Fruit fly (Drosophila melanogaster) whole organism, embryonic: ENCODE measurements around the gene Nepl3.

Source experiments
- Aef1 ChIP-seq: fragments of 200-800 bp; sonication (Bioruptor generic); IDR thresholded peaks from 3 replicates; pipeline ENCODE4 v1.3.6; 2022; ENCODE audit warnings: missing biosample characterization, missing genetic modification characterization
- BtbVII ChIP-seq: fragments of 200-800 bp; sonication (Bioruptor generic); optimal IDR thresholded peaks from 3 replicates; lab custom pipeline; 2017; ENCODE audit warnings: missing biosample characterization, mild to moderate bottlenecking, missing genetic modification characterization
- CG11723 ChIP-seq: fragments of 200-800 bp; sonication (Bioruptor generic); optimal IDR thresholded peaks from 2 replicates; lab custom pipeline; 2017; ENCODE audit warnings: missing biosample characterization, mild to moderate bottlenecking, missing genetic modification characterization
- CG12104 ChIP-seq: fragments of 200-800 bp; sonication (Bioruptor generic); optimal IDR thresholded peaks from 3 replicates; lab custom pipeline; 2016; ENCODE audit warnings: missing biosample characterization, missing genetic modification characterization
- CG12155 ChIP-seq: fragments of 200-800 bp; sonication (Bioruptor generic); optimal IDR thresholded peaks from 3 replicates; lab custom pipeline; 2016; ENCODE audit warnings: missing biosample characterization, missing genetic modification characterization
- CG12219 ChIP-seq: fragments of 200-800 bp; sonication (Bioruptor generic); optimal IDR thresholded peaks from 3 replicates; lab custom pipeline; 2018; ENCODE audit warnings: missing biosample characterization, mild to moderate bottlenecking, missing genetic modification characterization
- CG13296 ChIP-seq: fragments of 200-800 bp; sonication (Bioruptor generic); optimal IDR thresholded peaks from 3 replicates; lab custom pipeline; 2018; ENCODE audit warnings: missing biosample characterization, mild to moderate bottlenecking, missing genetic modification characterization
- CG15479 ChIP-seq: fragments of 200-800 bp; sonication (Bioruptor generic); optimal IDR thresholded peaks from 3 replicates; lab custom pipeline; 2019; ENCODE audit warnings: missing biosample characterization, mild to moderate bottlenecking, missing genetic modification characterization, moderate library complexity
- CG17361 ChIP-seq: fragments of 200-800 bp; sonication (Bioruptor generic); IDR thresholded peaks from 3 replicates; pipeline ENCODE4 v1.3.6; 2022; ENCODE audit warnings: missing biosample characterization, missing genetic modification characterization
- CG17912 ChIP-seq: fragments of 200-800 bp; sonication (Bioruptor generic); optimal IDR thresholded peaks from 2 replicates; lab custom pipeline; 2018; ENCODE audit warnings: missing biosample characterization, mild to moderate bottlenecking, missing genetic modification characterization
- CG18476 ChIP-seq: fragments of 200-800 bp; sonication (Bioruptor generic); optimal IDR thresholded peaks from 2 replicates; lab custom pipeline; 2016; ENCODE audit warnings: missing biosample characterization, mild to moderate bottlenecking, missing genetic modification characterization
- CG18599 ChIP-seq: fragments of 200-800 bp; sonication (Bioruptor generic); optimal IDR thresholded peaks from 3 replicates; lab custom pipeline; 2017; ENCODE audit warnings: missing biosample characterization, missing genetic modification characterization, mild to moderate bottlenecking, moderate library complexity, missing genetic modification reagents
- CG31388 ChIP-seq: fragments of 200-800 bp; sonication (Bioruptor generic); optimal IDR thresholded peaks from 2 replicates; lab custom pipeline; 2016; ENCODE audit warnings: missing biosample characterization, missing genetic modification characterization
- CG3281 ChIP-seq: fragments of 200-800 bp; sonication (Bioruptor generic); optimal IDR thresholded peaks from 3 replicates; lab custom pipeline; 2017; ENCODE audit warnings: missing biosample characterization, mild to moderate bottlenecking, missing genetic modification characterization
- CG6654 ChIP-seq: fragments of 200-800 bp; sonication (Bioruptor generic); optimal IDR thresholded peaks from 2 replicates; lab custom pipeline; 2017; ENCODE audit warnings: missing biosample characterization, mild to moderate bottlenecking, missing genetic modification characterization
- CG7556 ChIP-seq: fragments of 200-800 bp; sonication (Bioruptor generic); optimal IDR thresholded peaks from 2 replicates; lab custom pipeline; 2017; ENCODE audit warnings: missing biosample characterization, mild to moderate bottlenecking, missing genetic modification characterization
- CG9727 ChIP-seq: fragments of 200-800 bp; sonication (Bioruptor generic); optimal IDR thresholded peaks from 3 replicates; lab custom pipeline; 2017; ENCODE audit warnings: missing biosample characterization, mild to moderate bottlenecking, missing genetic modification characterization
- CG9932 ChIP-seq: fragments of 200-800 bp; sonication (Bioruptor generic); IDR thresholded peaks from 2 replicates; pipeline ENCODE4 v1.3.6; 2022; ENCODE audit warnings: missing biosample characterization, missing genetic modification characterization
- CTCF ChIP-seq: fragments of 200-800 bp; sonication (Bioruptor generic); optimal IDR thresholded peaks from 2 replicates; lab custom pipeline; 2017; ENCODE audit warnings: missing biosample characterization, mild to moderate bottlenecking, missing genetic modification characterization, moderate library complexity
- Dfd ChIP-seq, 2 experiments: fragments of >200 bp; optimal IDR thresholded peaks; 2 replicates each; lab custom pipeline; 2017; ENCODE audit warnings: missing biosample characterization in 2 of 2, missing genetic modification characterization in 2 of 2
- Doc2 ChIP-seq: fragments of 200-800 bp; sonication (Bioruptor generic); IDR thresholded peaks from 2 replicates; pipeline ENCODE4 v1.3.6; 2022; ENCODE audit warnings: missing biosample characterization, missing genetic modification characterization
- Drgx ChIP-seq: fragments of 200-800 bp; sonication (Bioruptor generic); IDR thresholded peaks from 2 replicates; pipeline ENCODE4 v1.3.6; 2022; ENCODE audit warnings: missing biosample characterization, missing genetic modification characterization
- E2f2 ChIP-seq: fragments of 200-800 bp; sonication (Bioruptor generic); IDR thresholded peaks from 2 replicates; pipeline ENCODE4 v1.3.6; 2022; ENCODE audit warnings: missing biosample characterization, missing genetic modification characterization
- Ets97D ChIP-seq: fragments of 200-800 bp; sonication (Bioruptor generic); optimal IDR thresholded peaks from 3 replicates; lab custom pipeline; 2016; ENCODE audit warnings: missing biosample characterization, missing genetic modification characterization
- HHEX ChIP-seq: fragments of 200-800 bp; sonication (Bioruptor generic); optimal IDR thresholded peaks from 3 replicates; lab custom pipeline; 2017; ENCODE audit warnings: missing biosample characterization, mild to moderate bottlenecking, missing genetic modification characterization, missing genetic modification reagents
- HLH4C ChIP-seq: fragments of 200-800 bp; sonication (Bioruptor generic); IDR thresholded peaks from 3 replicates; pipeline ENCODE4 v1.3.6; 2022; ENCODE audit warnings: missing biosample characterization, missing genetic modification characterization; ENCODE audit not compliant: partially characterized antibody
- MTF-1 ChIP-seq: fragments of 200-800 bp; sonication (Bioruptor generic); optimal IDR thresholded peaks from 2 replicates; lab custom pipeline; 2018; ENCODE audit warnings: missing biosample characterization, mild to moderate bottlenecking, missing genetic modification characterization, borderline replicate concordance
- NFAT ChIP-seq: fragments of 200-800 bp; sonication (Bioruptor generic); IDR thresholded peaks from 2 replicates; pipeline ENCODE4 v1.3.6; 2022; ENCODE audit warnings: missing biosample characterization, missing genetic modification characterization
- Nf-YB ChIP-seq: fragments of 200-800 bp; sonication (Bioruptor generic); optimal IDR thresholded peaks from 3 replicates; lab custom pipeline; 2019; ENCODE audit warnings: missing biosample characterization, mild to moderate bottlenecking, missing genetic modification characterization, moderate library complexity
- Nf-YC ChIP-seq: fragments of 200-800 bp; optimal IDR thresholded peaks from 3 replicates; lab custom pipeline; 2019; ENCODE audit warnings: missing biosample characterization, mild to moderate bottlenecking, missing genetic modification characterization, moderate library complexity
- Optix ChIP-seq: fragments of 200-800 bp; sonication (Bioruptor generic); IDR thresholded peaks from 3 replicates; pipeline ENCODE4 v1.3.6; 2022; ENCODE audit warnings: missing biosample characterization, missing genetic modification characterization
- Sin3A ChIP-seq: fragments of >200 bp; optimal IDR thresholded peaks from 2 replicates; lab custom pipeline; 2018
- Sry-δ ChIP-seq: fragments of 200-800 bp; sonication (Bioruptor generic); optimal IDR thresholded peaks from 2 replicates; lab custom pipeline; 2016; ENCODE audit warnings: missing biosample characterization, missing genetic modification characterization
- abd-A ChIP-seq: fragments of 200-800 bp; sonication (Bioruptor generic); optimal IDR thresholded peaks from 3 replicates; lab custom pipeline; 2019; ENCODE audit warnings: missing biosample characterization, mild to moderate bottlenecking, missing genetic modification characterization, moderate library complexity
- ci ChIP-seq: fragments of 200-800 bp; sonication (Bioruptor generic); IDR thresholded peaks from 3 replicates; pipeline ENCODE4 v1.3.6; 2022; ENCODE audit warnings: missing biosample characterization, missing genetic modification characterization
- disco-r ChIP-seq: fragments of 200-800 bp; sonication (Bioruptor generic); optimal IDR thresholded peaks from 2 replicates; lab custom pipeline; 2016; ENCODE audit warnings: missing biosample characterization, missing genetic modification characterization
- fd3F ChIP-seq: fragments of 200-800 bp; sonication (Bioruptor generic); optimal IDR thresholded peaks from 2 replicates; lab custom pipeline; 2018; ENCODE audit warnings: missing biosample characterization, mild to moderate bottlenecking, missing genetic modification characterization, moderate library complexity
- gt ChIP-seq: fragments of 200-800 bp; sonication (Bioruptor generic); IDR thresholded peaks from 2 replicates; pipeline ENCODE4 v1.3.6; 2022; ENCODE audit warnings: missing biosample characterization, missing genetic modification characterization
- h ChIP-seq: fragments of >200 bp; optimal IDR thresholded peaks from 2 replicates; lab custom pipeline; 2017
- knrl ChIP-seq: fragments of 200-800 bp; sonication (Bioruptor generic); IDR thresholded peaks from 3 replicates; pipeline ENCODE4 v1.3.6; 2022; ENCODE audit warnings: missing biosample characterization, missing genetic modification characterization; ENCODE audit not compliant: partially characterized antibody
- lab ChIP-seq: fragments of 200-800 bp; sonication (Bioruptor generic); optimal IDR thresholded peaks from 3 replicates; lab custom pipeline; 2017; ENCODE audit warnings: missing biosample characterization, missing genetic modification characterization, mild to moderate bottlenecking, moderate library complexity, missing genetic modification reagents
- lbe ChIP-seq: fragments of 200-800 bp; sonication (Bioruptor generic); optimal IDR thresholded peaks from 2 replicates; lab custom pipeline; 2016; ENCODE audit warnings: missing biosample characterization, mild to moderate bottlenecking, missing genetic modification characterization
- mirr ChIP-seq: fragments of 200-800 bp; sonication (Bioruptor generic); optimal IDR thresholded peaks from 3 replicates; lab custom pipeline; 2018; ENCODE audit warnings: missing biosample characterization, mild to moderate bottlenecking, missing genetic modification characterization
- otp ChIP-seq: fragments of 200-800 bp; sonication (Bioruptor generic); IDR thresholded peaks from 3 replicates; pipeline ENCODE4, ENCODE4 v1.3.6; 2022; ENCODE audit warnings: missing biosample characterization, missing genetic modification characterization
- pan ChIP-seq, 4 experiments: fragments of >200 bp in 3 of 4; fragments of 200-800 bp in 1 of 4; sonication (Bioruptor generic) in 1 of 4; optimal IDR thresholded peaks in 3 of 4; IDR thresholded peaks in 1 of 4; 2 replicates each; pipeline versions ENCODE4 v1.3.6 to Lab custom; 2017 to 2022; ENCODE audit warnings: missing biosample characterization in 2 of 4, missing genetic modification characterization in 2 of 4, mixed read lengths in 1 of 4
- pho ChIP-seq: fragments of 200-800 bp; sonication (Bioruptor generic); optimal IDR thresholded peaks from 2 replicates; lab custom pipeline; 2016; ENCODE audit warnings: missing biosample characterization, missing genetic modification characterization
- pum ChIP-seq: fragments of 200-800 bp; sonication (Bioruptor generic); optimal IDR thresholded peaks from 2 replicates; lab custom pipeline; 2016; ENCODE audit warnings: missing biosample characterization, missing genetic modification characterization
- rib ChIP-seq: fragments of 200-800 bp; sonication (Bioruptor generic); IDR thresholded peaks from 2 replicates; pipeline ENCODE4 v1.3.6; 2022; ENCODE audit warnings: missing biosample characterization, missing genetic modification characterization
- slp2 ChIP-seq: fragments of 200-800 bp; sonication (Bioruptor generic); optimal IDR thresholded peaks from 2 replicates; lab custom pipeline; 2016; ENCODE audit warnings: missing biosample characterization, missing genetic modification characterization
- stwl ChIP-seq: fragments of 200-800 bp; sonication (Bioruptor generic); optimal IDR thresholded peaks from 3 replicates; lab custom pipeline; 2018; ENCODE audit warnings: missing biosample characterization, mild to moderate bottlenecking, missing genetic modification characterization, moderate library complexity
- toy ChIP-seq: fragments of 200-800 bp; sonication (Bioruptor generic); IDR thresholded peaks from 2 replicates; pipeline ENCODE4 v1.3.6; 2022; ENCODE audit warnings: missing biosample characterization, missing genetic modification characterization
- vvl ChIP-seq: fragments of 200-800 bp; sonication (Bioruptor generic); IDR thresholded peaks from 2 replicates; pipeline ENCODE4 v1.3.6; 2022; ENCODE audit warnings: missing biosample characterization, missing genetic modification characterization

The Nepl3 gene

dm6 chr2L:5010784-5011260 is 47.2 kb downstream of the Nepl3 start, which contains the start of the genes CG31917, Tfb5 and SelT (continued):
- TF ChIP-seq lab (no peak), CG3281 (GFP tag; lab: Kevin White, UChicago) (no peak), Sry-δ (peak; percentile 91), rib (no peak), slp2 (GFP tag; lab: Kevin White, UChicago) (no peak), pan (optimal IDR thresholded peaks at IDR 0.05; lab: Kevin White, UChicago) (no peak), pan (GFP tag; optimal IDR thresholded peaks at IDR 0.05 in 1 of 2, IDR thresholded peaks at IDR 0.05 in 1 of 2) (no peak), BtbVII (GFP tag; lab: Kevin White, UChicago) (no peak), stwl (tag; lab: Kevin White, UChicago) (peak; percentile 49), toy (no peak), CG18599 (GFP tag; lab: Kevin White, UChicago) (peak; percentile 43), mirr (GFP tag; lab: Kevin White, UChicago) (no peak), ci (no peak), Nf-YC (tag; lab: Kevin White, UChicago) (no peak), vvl (GFP tag; lab: Robert Waterston, UW) (peak; percentile 62), pho (GFP tag; lab: Kevin White, UChicago) (peak; percentile 77), NFAT (no peak), disco-r (GFP tag; lab: Kevin White, UChicago) (peak; percentile 55), CG7556 (GFP tag; lab: Kevin White, UChicago) (peak; percentile 47), Doc2 (GFP tag; lab: Robert Waterston, UW) (no peak), CG12104 (GFP tag; lab: Kevin White, UChicago) (peak; percentile 40), fd3F (GFP tag; lab: Kevin White, UChicago) (peak; percentile 54), CG9932 (GFP tag; lab: Robert Waterston, UW) (peak; percentile 78), CG31388 (GFP tag; lab: Kevin White, UChicago) (no peak), HLH4C (peak; percentile 65), Optix (GFP tag; lab: Robert Waterston, UW) (no peak), CG18476 (GFP tag; lab: Kevin White, UChicago) (peak; percentile 17), pum (peak; percentile 15), CG13296 (GFP tag; lab: Kevin White, UChicago) (no peak), MTF-1 (GFP tag; lab: Kevin White, UChicago) (no peak), CG17361 (GFP tag; lab: Robert Waterston, UW) (no peak; the same call in 1 of the 3 replicates), CG15479 (no peak), Sin3A (peak; percentile 66), CG12155 (GFP tag; lab: Kevin White, UChicago) (peak; percentile 66), Dfd (GFP tag; optimal IDR thresholded peaks at IDR 0.05; lab: Kevin White, UChicago) (no peak), CG12219 (peak; percentile 11), CG17912 (no peak), CG11723 (no peak), Aef1 (GFP tag; lab: Robert Waterston, UW) (peak; percentile 22; the same call in 1 of the 3 replicates), h (no peak), gt (GFP tag; lab: Robert Waterston, UW) (no peak), CTCF (GFP tag; lab: Kevin White, UChicago) (no peak), E2f2 (0 out of 2 replicates have a peak, but pooled peaks have one; percentile 11), knrl (GFP tag; lab: Robert Waterston, UW) (peak; percentile 80), Drgx (GFP tag; lab: Robert Waterston, UW) (no peak), otp (GFP tag; lab: Robert Waterston, UW) (no peak), CG9727 (peak; percentile 45), Ets97D (peak; percentile 65), Nf-YB (GFP tag; lab: Kevin White, UChicago) (no peak), abd-A (tag; lab: Kevin White, UChicago) (no peak), CG6654 (GFP tag; lab: Kevin White, UChicago) (no peak), lbe (GFP tag; lab: Kevin White, UChicago) (peak; percentile 48), HHEX (GFP tag; lab: Kevin White, UChicago) (peak; percentile 25)
